Worm (Caenorhabditis elegans): ENCODE measurements around the gene grl-15.

The grl-15 gene

ce11 chrIII:12273598-12274090 lies 37.8 kb upstream of the grl-15 start, which contains the start of the genes Y75B8A.24 and Y75B8A.25 (continued):
- TF ChIP-seq C38D4.7 (GFP tag; optimal IDR thresholded peaks at IDR 0.05) (no peak), unc-42 (tag; optimal IDR thresholded peaks at IDR 0.05) (peak; percentile 31), unc-86 (tag; optimal IDR thresholded peaks at IDR 0.05) (no peak), ceh-2 (tag; optimal IDR thresholded peaks at IDR 0.05) (peak; percentile 71), pha-4 (tag; optimal IDR thresholded peaks at IDR 0.05) (no peak), che-1 (tag; optimal IDR thresholded peaks at IDR 0.05) (no peak), zip-5 (tag; optimal IDR thresholded peaks at IDR 0.05) (peak; percentile 27), lim-6 (tag; optimal IDR thresholded peaks at IDR 0.05) (peak; percentile 29), mec-3 (tag; optimal IDR thresholded peaks at IDR 0.05; ENCODE audit: borderline replicate concordance) (peak; percentile 10), K09A11.1 (tag; optimal IDR thresholded peaks at IDR 0.05; ENCODE audit: insufficient read depth) (no peak), hlh-8 (tag; optimal IDR thresholded peaks at IDR 0.05) (peak; percentile 48), ets-4 (tag; optimal IDR thresholded peaks at IDR 0.05) (peak; percentile 85), ceh-14 (tag; optimal IDR thresholded peaks at IDR 0.05) (no peak), odd-2 (tag; optimal IDR thresholded peaks at IDR 0.05) (no peak), C08G9.2 (tag; optimal IDR thresholded peaks at IDR 0.05) (peak; percentile 88), pag-3 (tag; optimal IDR thresholded peaks at IDR 0.05; ENCODE audit: borderline replicate concordance) (no peak), dmd-4 (tag; optimal IDR thresholded peaks at IDR 0.05; ENCODE audit: borderline replicate concordance) (no peak)

ce11 chrIII:12270391-12270790 lies 34.6 kb upstream of the grl-15 start:
- TF ChIP-seq pat-9 (tag; optimal IDR thresholded peaks at IDR 0.05), result no peak
- peak; percentile 78 for TF ChIP-seq nfya-1 (tag; optimal IDR thresholded peaks at IDR 0.05)
- no peak for TF ChIP-seq fkh-10 (GFP tag; optimal IDR thresholded peaks at IDR 0.05)
- TF ChIP-seq gmeb-2 (tag; optimal IDR thresholded peaks at IDR 0.05), result no peak

ce11 chrIII:12269807-12270206 lies 34.0 kb upstream of the grl-15 start:
- TF ChIP-seq hlh-15 (tag; optimal IDR thresholded peaks at IDR 0.05) (no peak), odd-2 (tag; optimal IDR thresholded peaks at IDR 0.05) (no peak), ceh-18 (tag; optimal IDR thresholded peaks at IDR 0.05) (no peak), ceh-14 (tag; optimal IDR thresholded peaks at IDR 0.05) (no peak), nfya-1 (tag; optimal IDR thresholded peaks at IDR 0.05) (peak; percentile 98), madf-2 (tag; optimal IDR thresholded peaks at IDR 0.05) (no peak), T23F11.4 (GFP tag; optimal IDR thresholded peaks at IDR 0.05) (no peak)

- TF ChIP-seq ceh-31 (tag; optimal IDR thresholded peaks at IDR 0.05) (no peak), fax-1 (tag; optimal IDR thresholded peaks at IDR 0.05) (no peak), gmeb-2 (tag; optimal IDR thresholded peaks at IDR 0.05) (no peak), pros-1 (tag; optimal IDR thresholded peaks at IDR 0.05) (no peak), unc-55 (GFP tag; optimal IDR thresholded peaks at IDR 0.05) (no peak), hlh-13 (GFP tag; optimal IDR thresholded peaks at IDR 0.05) (no peak), hlh-15 (tag; optimal IDR thresholded peaks at IDR 0.05) (no peak), che-1 (tag; optimal IDR thresholded peaks at IDR 0.05) (no peak), unc-42 (tag; optimal IDR thresholded peaks at IDR 0.05) (no peak), unc-3 (GFP tag; conservative IDR thresholded peaks at IDR 0.05) (no peak), unc-3 (tag; optimal IDR thresholded peaks at IDR 0.05) (no peak), npax-4 (tag; optimal IDR thresholded peaks at IDR 0.05) (no peak), K02D7.2 (tag; optimal IDR thresholded peaks at IDR 0.05) (no peak), tbx-2 (tag; optimal IDR thresholded peaks at IDR 0.05) (no peak), sox-2 (GFP tag; IDR thresholded peaks at IDR 0.05) (no peak), elt-2 (tag; optimal IDR thresholded peaks at IDR 0.05) (no peak), madf-2 (tag; optimal IDR thresholded peaks at IDR 0.05) (no peak), ahr-1 (tag; optimal IDR thresholded peaks at IDR 0.05) (no peak), syd-9 (tag; optimal IDR thresholded peaks at IDR 0.05) (no peak), hlh-8 (tag; optimal IDR thresholded peaks at IDR 0.05) (no peak), mec-3 (tag; optimal IDR thresholded peaks at IDR 0.05; ENCODE audit: borderline replicate concordance) (no peak)
Measured at ce11 chrIII:12260413-12260812, 24.6 kb upstream of the grl-15 start.

All from whole organism, late embryonic.